Worm (Caenorhabditis elegans): ENCODE results near the gene rga-1.

DNA sequence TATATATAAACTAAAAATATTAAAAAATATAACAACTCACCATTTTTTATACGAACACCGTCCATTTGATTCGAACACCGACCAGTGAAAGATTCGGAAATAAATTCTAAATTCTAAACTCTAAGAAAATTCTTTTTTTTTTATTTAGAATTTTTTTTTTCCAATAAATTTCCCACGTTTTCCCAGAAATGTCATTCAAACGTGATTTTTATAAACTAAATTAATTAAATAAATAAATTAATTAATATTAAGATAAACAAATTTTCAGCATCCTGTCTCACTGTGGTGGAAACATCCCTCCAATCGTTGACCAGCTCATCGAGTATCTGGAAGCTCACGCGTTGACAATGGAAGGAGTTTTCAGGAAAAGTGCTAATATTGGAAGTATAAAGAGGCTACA lies 2.8 kb downstream of the rga-1 start, which contains the start of gene klp-17:
- no peak for TF ChIP-seq B0310.2 (tag; optimal IDR thresholded peaks at IDR 0.05)
- no peak for TF ChIP-seq ama-1 (optimal IDR thresholded peaks at IDR 0.05)
- no peak for TF ChIP-seq sea-1 (GFP tag; conservative IDR thresholded peaks at IDR 0.05)
- TF ChIP-seq pes-1 (GFP tag; IDR thresholded peaks at IDR 0.05) = no peak

Data from whole organism, early embryonic.